Fruit fly (Drosophila melanogaster) whole organism, embryonic: Measurements from ENCODE around the gene Ccp84Ac.

Source experiments
- CG10267 ChIP-seq: fragments of 200-800 bp; sonication (Bioruptor generic); optimal IDR thresholded peaks from 2 replicates; lab custom pipeline; 2018; ENCODE audit warnings: missing biosample characterization, mild to moderate bottlenecking, missing genetic modification characterization, moderate library complexity
- CG10462 ChIP-seq: fragments of 200-800 bp; sonication (Bioruptor generic); optimal IDR thresholded peaks from 2 replicates; lab custom pipeline; 2016; ENCODE audit warnings: missing biosample characterization, missing genetic modification characterization
- CG11093 ChIP-seq: fragments of 200-800 bp; sonication (Bioruptor generic); IDR thresholded peaks from 3 replicates; pipeline ENCODE4 v1.3.6; 2022; ENCODE audit warnings: missing biosample characterization, missing genetic modification characterization
- CG11247 ChIP-seq: fragments of 200-800 bp; sonication (Bioruptor generic); IDR thresholded peaks from 2 replicates; pipeline ENCODE4 v1.3.6; 2022; ENCODE audit warnings: missing biosample characterization, missing genetic modification characterization
- CG13287 ChIP-seq: fragments of 200-800 bp; sonication (Bioruptor generic); IDR thresholded peaks from 2 replicates; pipeline ENCODE4 v1.3.6; 2022; ENCODE audit warnings: missing biosample characterization, missing genetic modification characterization; ENCODE audit not compliant: partially characterized antibody
- CG13775 ChIP-seq: fragments of 200-800 bp; sonication (Bioruptor generic); optimal IDR thresholded peaks from 3 replicates; lab custom pipeline; 2017; ENCODE audit warnings: missing biosample characterization, mild to moderate bottlenecking, missing genetic modification characterization
- CG15073 ChIP-seq: fragments of 200-800 bp; sonication (Bioruptor generic); optimal IDR thresholded peaks from 2 replicates; lab custom pipeline; 2016; ENCODE audit warnings: missing biosample characterization, missing genetic modification characterization
- CG15514 ChIP-seq: fragments of 200-800 bp; sonication (Bioruptor generic); optimal IDR thresholded peaks from 3 replicates; lab custom pipeline; 2017; ENCODE audit warnings: missing biosample characterization, missing genetic modification characterization, mild to moderate bottlenecking, moderate library complexity, missing genetic modification reagents
- CG15696 ChIP-seq: fragments of 200-800 bp; sonication (Bioruptor generic); optimal IDR thresholded peaks from 2 replicates; lab custom pipeline; 2019; ENCODE audit warnings: missing biosample characterization, mild to moderate bottlenecking, missing genetic modification characterization, moderate library complexity
- CG17912 ChIP-seq: fragments of 200-800 bp; sonication (Bioruptor generic); optimal IDR thresholded peaks from 2 replicates; lab custom pipeline; 2018; ENCODE audit warnings: missing biosample characterization, mild to moderate bottlenecking, missing genetic modification characterization
- CG2116 ChIP-seq: fragments of 200-800 bp; sonication (Bioruptor generic); optimal IDR thresholded peaks from 3 replicates; lab custom pipeline; 2018; ENCODE audit warnings: missing biosample characterization, mild to moderate bottlenecking, missing genetic modification characterization
- CG3847 ChIP-seq: fragments of 200-800 bp; sonication (Bioruptor generic); IDR thresholded peaks from 2 replicates; pipeline ENCODE4 v1.3.6; 2022; ENCODE audit warnings: missing biosample characterization, missing genetic modification characterization
- CG6654 ChIP-seq: fragments of 200-800 bp; sonication (Bioruptor generic); optimal IDR thresholded peaks from 2 replicates; lab custom pipeline; 2017; ENCODE audit warnings: missing biosample characterization, mild to moderate bottlenecking, missing genetic modification characterization
- CG6791 ChIP-seq: fragments of 200-800 bp; sonication (Bioruptor generic); IDR thresholded peaks from 3 replicates; pipeline ENCODE4 v1.3.6; 2022; ENCODE audit warnings: missing biosample characterization, missing genetic modification characterization; ENCODE audit not compliant: partially characterized antibody
- CG7271 ChIP-seq: fragments of 200-800 bp; sonication (Bioruptor generic); optimal IDR thresholded peaks from 2 replicates; lab custom pipeline; 2018; ENCODE audit warnings: missing biosample characterization, mild to moderate bottlenecking, missing genetic modification characterization, moderate library complexity
- CG7372 ChIP-seq: fragments of 200-800 bp; sonication (Bioruptor generic); IDR thresholded peaks from 2 replicates; pipeline ENCODE4 v1.3.6; 2022; ENCODE audit warnings: missing biosample characterization, missing genetic modification characterization
- CG7987 ChIP-seq: fragments of 200-800 bp; sonication (Bioruptor generic); optimal IDR thresholded peaks from 2 replicates; lab custom pipeline; 2018; ENCODE audit warnings: missing biosample characterization, mild to moderate bottlenecking, missing genetic modification characterization, moderate library complexity
- CG9609 ChIP-seq: fragments of 200-800 bp; sonication (Bioruptor generic); optimal IDR thresholded peaks from 3 replicates; lab custom pipeline; 2016; ENCODE audit warnings: missing biosample characterization, missing genetic modification characterization
- CTCF ChIP-seq: fragments of 200-800 bp; sonication (Bioruptor generic); optimal IDR thresholded peaks from 2 replicates; lab custom pipeline; 2017; ENCODE audit warnings: missing biosample characterization, mild to moderate bottlenecking, missing genetic modification characterization, moderate library complexity
- Deaf1 ChIP-seq: fragments of 200-800 bp; optimal IDR thresholded peaks from 3 replicates; lab custom pipeline; 2019; ENCODE audit warnings: missing biosample characterization, mild to moderate bottlenecking, missing genetic modification characterization, moderate library complexity
- Drgx ChIP-seq: fragments of 200-800 bp; sonication (Bioruptor generic); IDR thresholded peaks from 2 replicates; pipeline ENCODE4 v1.3.6; 2022; ENCODE audit warnings: missing biosample characterization, missing genetic modification characterization
- GATAe ChIP-seq: fragments of 200-800 bp; sonication (Bioruptor generic); conservative IDR thresholded peaks from 2 replicates; pipeline ENCODE4 v1.3.6; 2022; ENCODE audit warnings: missing biosample characterization, missing genetic modification characterization
- Hmr ChIP-seq: fragments of 200-800 bp; sonication (Bioruptor generic); optimal IDR thresholded peaks from 3 replicates; lab custom pipeline; 2017; ENCODE audit warnings: mild to moderate bottlenecking, missing biosample characterization, missing genetic modification reagents, missing genetic modification characterization
- Mad ChIP-seq: fragments of 200-800 bp; sonication (Bioruptor generic); optimal IDR thresholded peaks from 2 replicates; lab custom pipeline; 2016; ENCODE audit warnings: missing biosample characterization, missing genetic modification characterization
- Max ChIP-seq: fragments of 200-800 bp; sonication (Bioruptor generic); optimal IDR thresholded peaks from 2 replicates; lab custom pipeline; 2016; ENCODE audit warnings: missing biosample characterization, mild to moderate bottlenecking, missing genetic modification characterization
- Mrtf ChIP-seq: fragments of 200-800 bp; sonication (Bioruptor generic); IDR thresholded peaks from 3 replicates; pipeline ENCODE4 v1.3.6; 2022; ENCODE audit warnings: missing biosample characterization, missing genetic modification characterization
- Nf-YB ChIP-seq: fragments of 200-800 bp; sonication (Bioruptor generic); optimal IDR thresholded peaks from 3 replicates; lab custom pipeline; 2019; ENCODE audit warnings: missing biosample characterization, mild to moderate bottlenecking, missing genetic modification characterization, moderate library complexity
- Xbp1 ChIP-seq: fragments of 200-800 bp; sonication (Bioruptor generic); optimal IDR thresholded peaks from 3 replicates; lab custom pipeline; 2016; ENCODE audit warnings: missing biosample characterization, mild to moderate bottlenecking, missing genetic modification characterization
- bigmax ChIP-seq: fragments of 200-800 bp; sonication (Bioruptor generic); optimal IDR thresholded peaks from 2 replicates; lab custom pipeline; 2018; ENCODE audit warnings: missing biosample characterization, mild to moderate bottlenecking, missing genetic modification characterization
- bsh ChIP-seq, 2 experiments: fragments of 200-800 bp; sonication (Bioruptor generic); optimal IDR thresholded peaks; 2 replicates each; lab custom pipeline; 2017 to 2018; ENCODE audit warnings: mild to moderate bottlenecking in 2 of 2, missing biosample characterization in 2 of 2, missing genetic modification characterization in 2 of 2, moderate library complexity in 1 of 2
- ci ChIP-seq: fragments of 200-800 bp; sonication (Bioruptor generic); IDR thresholded peaks from 3 replicates; pipeline ENCODE4 v1.3.6; 2022; ENCODE audit warnings: missing biosample characterization, missing genetic modification characterization
- fd64A ChIP-seq: fragments of 200-800 bp; sonication (Bioruptor generic); optimal IDR thresholded peaks from 3 replicates; lab custom pipeline; 2018; ENCODE audit warnings: missing biosample characterization, mild to moderate bottlenecking, missing genetic modification characterization
- gfzf ChIP-seq: fragments of 200-800 bp; sonication (Bioruptor generic); optimal IDR thresholded peaks from 2 replicates; lab custom pipeline; 2016; ENCODE audit warnings: missing biosample characterization, mild to moderate bottlenecking, missing genetic modification characterization, moderate library complexity
- ind ChIP-seq: fragments of 200-800 bp; sonication (Bioruptor generic); optimal IDR thresholded peaks from 3 replicates; lab custom pipeline; 2016; ENCODE audit warnings: missing biosample characterization, missing genetic modification characterization
- insv ChIP-seq, 2 experiments: fragments of 200-800 bp; sonication (Bioruptor generic); optimal IDR thresholded peaks; 3 replicates each; lab custom pipeline; 2016 to 2018; ENCODE audit warnings: missing biosample characterization in 2 of 2, missing genetic modification characterization in 2 of 2
- kah ChIP-seq: fragments of 200-800 bp; sonication (Bioruptor generic); optimal IDR thresholded peaks from 2 replicates; lab custom pipeline; 2018; ENCODE audit warnings: missing biosample characterization, mild to moderate bottlenecking, missing genetic modification characterization
- lmd ChIP-seq: fragments of 200-800 bp; sonication (Bioruptor generic); IDR thresholded peaks from 2 replicates; pipeline ENCODE4 v1.3.6; 2022; ENCODE audit warnings: missing biosample characterization, missing genetic modification characterization
- lola ChIP-seq, 3 experiments: fragments of >200 bp in 2 of 3; fragments of 200-800 bp in 1 of 3; sonication (Bioruptor generic) in 1 of 3; optimal IDR thresholded peaks; 2 replicates each; lab custom pipeline; 2017 to 2019; ENCODE audit warnings: missing biosample characterization in 3 of 3, missing genetic modification characterization in 3 of 3, mild to moderate bottlenecking in 1 of 3, moderate library complexity in 1 of 3
- nom ChIP-seq: fragments of 200-800 bp; sonication (Bioruptor generic); optimal IDR thresholded peaks from 2 replicates; lab custom pipeline; 2017; ENCODE audit warnings: missing biosample characterization, missing genetic modification characterization, mild to moderate bottlenecking, moderate library complexity, missing genetic modification reagents
- org-1 ChIP-seq: fragments of 200-800 bp; sonication (Bioruptor generic); optimal IDR thresholded peaks from 2 replicates; lab custom pipeline; 2017; ENCODE audit warnings: missing biosample characterization, missing genetic modification characterization
- pnt ChIP-seq: fragments of 200-800 bp; sonication (Bioruptor generic); optimal IDR thresholded peaks from 3 replicates; lab custom pipeline; 2016; ENCODE audit warnings: missing biosample characterization, missing genetic modification characterization
- pros ChIP-seq: fragments of 200-800 bp; sonication (Bioruptor generic); optimal IDR thresholded peaks from 3 replicates; lab custom pipeline; 2019; ENCODE audit warnings: missing biosample characterization, mild to moderate bottlenecking, missing genetic modification characterization, moderate library complexity
- row ChIP-seq: fragments of 200-800 bp; sonication (Bioruptor generic); IDR thresholded peaks from 3 replicates; pipeline ENCODE4 v1.3.6; 2022; ENCODE audit warnings: missing biosample characterization, missing genetic modification characterization
- sima ChIP-seq: fragments of 200-800 bp; sonication (Bioruptor generic); optimal IDR thresholded peaks from 2 replicates; lab custom pipeline; 2016; ENCODE audit warnings: missing biosample characterization, missing genetic modification characterization
- slbo ChIP-seq: fragments of 200-800 bp; sonication (Bioruptor generic); IDR thresholded peaks from 2 replicates; pipeline ENCODE4 v1.3.6; 2022; ENCODE audit warnings: missing biosample characterization, missing genetic modification characterization
- stwl ChIP-seq: fragments of 200-800 bp; sonication (Bioruptor generic); optimal IDR thresholded peaks from 3 replicates; lab custom pipeline; 2018; ENCODE audit warnings: missing biosample characterization, mild to moderate bottlenecking, missing genetic modification characterization, moderate library complexity
- zen ChIP-seq: fragments of 200-800 bp; sonication (Bioruptor generic); optimal IDR thresholded peaks from 3 replicates; lab custom pipeline; 2018; ENCODE audit warnings: missing biosample characterization, mild to moderate bottlenecking, missing genetic modification characterization, moderate library complexity

Ccp84Ac gene

DNA sequence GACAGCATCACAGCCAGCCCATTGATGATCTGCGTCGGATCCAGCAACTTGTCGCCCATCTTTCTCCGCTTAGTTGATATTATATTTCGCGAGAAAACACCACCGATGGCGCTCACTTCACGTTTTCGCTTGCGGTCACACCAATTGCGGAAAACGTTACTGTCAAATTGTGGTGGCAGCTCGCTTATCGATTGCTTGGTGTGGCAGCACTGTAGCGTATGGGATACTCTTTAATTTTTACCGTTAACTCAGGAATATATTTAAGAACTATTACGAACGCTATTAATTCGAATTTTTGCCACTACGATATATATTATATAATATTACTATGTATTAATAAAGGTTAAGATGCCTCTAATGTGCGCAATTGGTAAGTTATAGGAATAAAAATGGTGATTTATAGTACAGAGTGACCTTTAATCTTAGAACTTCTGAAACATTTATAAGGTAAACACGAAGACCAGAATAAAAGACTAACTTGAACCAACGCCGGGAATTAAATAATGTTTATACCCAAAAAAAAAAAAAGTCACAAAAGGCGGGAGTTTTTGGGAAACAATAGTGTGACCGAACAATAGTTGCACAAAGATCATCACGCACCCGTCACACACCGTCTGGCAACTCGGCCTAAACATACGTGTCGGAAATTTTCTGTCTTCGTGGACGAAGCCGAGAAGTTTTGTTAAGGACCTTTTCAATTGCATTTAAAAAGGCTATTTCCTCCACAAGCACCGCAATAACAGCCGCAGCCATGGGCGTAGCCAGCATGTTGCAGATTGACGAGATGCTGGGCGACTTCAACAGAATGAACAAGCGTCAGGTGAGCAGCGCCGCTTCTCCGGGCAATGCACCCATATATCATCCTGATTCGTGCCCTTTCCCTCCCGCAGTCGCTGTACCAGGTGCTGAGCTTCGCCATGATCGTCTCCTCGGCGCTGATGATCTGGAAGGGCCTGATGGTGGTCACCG, 38.5 kb downstream of the Ccp84Ac start, which contains the start of the genes CG1307 and twr (continued):
- TF ChIP-seq CG2116 (GFP tag; lab: Kevin White, UChicago) (peak; percentile 55), lola (GFP tag; optimal IDR thresholded peaks at IDR 0.05; lab: Kevin White, UChicago) (peak in 1 of 3 experiments; percentile 27), org-1 (no peak), slbo (GFP tag; lab: Robert Waterston, UW) (peak; percentile 49), Drgx (0 out of 2 replicates have a peak, but pooled peaks have one; percentile 16), CG10462 (GFP tag; lab: Kevin White, UChicago) (peak; percentile 28), CG15696 (tag; lab: Kevin White, UChicago) (peak; percentile 24), fd64A (GFP tag; lab: Kevin White, UChicago) (no peak), CG7987 (GFP tag; lab: Kevin White, UChicago) (peak; percentile 5), CG15073 (GFP tag; lab: Kevin White, UChicago) (no peak), CG9609 (GFP tag; lab: Kevin White, UChicago) (peak; percentile 12), lmd (GFP tag; lab: Robert Waterston, UW) (0 out of 2 replicates have a peak, but pooled peaks have one; percentile 26), Mrtf (GFP tag; lab: Robert Waterston, UW) (peak; percentile 33; the same call in 1 of the 3 replicates), insv (GFP tag; optimal IDR thresholded peaks at IDR 0.05; lab: Kevin White, UChicago) (peak in 1 of 2 experiments; percentile 19), pnt (no peak), row (GFP tag; lab: Robert Waterston, UW) (peak; percentile 55), ci (GFP tag; lab: Robert Waterston, UW) (peak; percentile 71; the same call in 1 of the 3 replicates), CG6791 (GFP tag; lab: Robert Waterston, UW) (0 out of 3 replicates have a peak, but pooled peaks have one; percentile 17), gfzf (GFP tag; lab: Kevin White, UChicago) (peak; percentile 76), pros (GFP tag; lab: Kevin White, UChicago) (no peak), CG15514 (GFP tag; lab: Kevin White, UChicago) (peak; percentile 65), kah (GFP tag; lab: Kevin White, UChicago) (peak; percentile 5), CG6654 (GFP tag; lab: Kevin White, UChicago) (no peak), nom (GFP tag; lab: Kevin White, UChicago) (no peak), CG11247 (no peak), ind (GFP tag; lab: Kevin White, UChicago) (no peak), Max (GFP tag; lab: Kevin White, UChicago) (peak; percentile 22), CTCF (peak; percentile 31), Hmr (GFP tag; lab: Kevin White, UChicago) (peak; percentile 50), Deaf1 (tag; lab: Kevin White, UChicago) (peak; percentile 78), Nf-YB (peak; percentile 15), CG17912 (GFP tag; lab: Kevin White, UChicago) (peak; percentile 15), CG11093 (GFP tag; lab: Robert Waterston, UW) (0 out of 3 replicates have a peak, but pooled peaks have one; percentile 26), Mad (GFP tag; lab: Kevin White, UChicago) (peak; percentile 7), zen (tag; lab: Kevin White, UChicago) (peak; percentile 6), bsh (GFP tag; optimal IDR thresholded peaks at IDR 0.05; lab: Kevin White, UChicago) (peak in 1 of 2 experiments; percentile 50), bigmax (GFP tag; lab: Kevin White, UChicago) (no peak), CG13775 (peak; percentile 68), CG7372 (0 out of 2 replicates have a peak, but pooled peaks have one; percentile 15), CG13287 (GFP tag; lab: Robert Waterston, UW) (peak; percentile 20; the same call in 1 of the 2 replicates), CG10267 (tag; lab: Kevin White, UChicago) (peak; percentile 55), GATAe (GFP tag; lab: Robert Waterston, UW) (no peak), Xbp1 (peak; percentile 55), stwl (tag; lab: Kevin White, UChicago) (peak; percentile 51), CG7271 (tag; lab: Kevin White, UChicago) (no peak), CG3847 (peak; percentile 22; the same call in 1 of the 2 replicates), sima (GFP tag; lab: Kevin White, UChicago) (no peak)
